Fruit fly (Drosophila melanogaster) Kc167 (cell line): ENCODE data around the gene ppk17.
A peak's percentile ranks its signal among the peaks of the same experiment; 100 is the strongest.

ENCODE experiments used
- Myc ChIP-seq: fragments of >200 bp; optimal IDR thresholded peaks from 2 replicates; lab custom pipeline; 2017; ENCODE audit warnings: missing external identifiers
- Sin3A ChIP-seq: fragments of >200 bp; optimal IDR thresholded peaks from 2 replicates; lab custom pipeline; 2018; ENCODE audit warnings: missing external identifiers
- h ChIP-seq: fragments of >200 bp; optimal IDR thresholded peaks from 3 replicates; lab custom pipeline; 2018; ENCODE audit warnings: missing external identifiers
- insv ChIP-seq: fragments of >200 bp; optimal IDR thresholded peaks from 3 replicates; lab custom pipeline; 2018; ENCODE audit warnings: missing external identifiers
- psq ChIP-seq: fragments of >200 bp; optimal IDR thresholded peaks from 2 replicates; lab custom pipeline; 2017; ENCODE audit warnings: missing external identifiers
- ttk ChIP-seq: sonication (Bioruptor generic); optimal IDR thresholded peaks from 2 replicates; lab custom pipeline; 2017; ENCODE audit warnings: missing external identifiers

ppk17 gene

dm6 chr2L:16731799-16732198 is 28.6 kb downstream of the ppk17 start, which contains the start of gene Prosbeta4:
Gene Prosbeta4 (minus strand): TSS chr2L:16732133.
- TF ChIP-seq Sin3A (lab: Kevin White, UChicago): no peak
- TF ChIP-seq h (lab: Kevin White, UChicago): no peak
- TF ChIP-seq Myc (lab: Kevin White, UChicago): no peak
- no peak for TF ChIP-seq psq (lab: Kevin White, UChicago)
- no peak for TF ChIP-seq insv (lab: Kevin White, UChicago)

- TF ChIP-seq Myc (lab: Kevin White, UChicago) (no peak), h (lab: Kevin White, UChicago) (no peak), Sin3A (lab: Kevin White, UChicago) (no peak), ttk (lab: Kevin White, UChicago) (no peak), insv (lab: Kevin White, UChicago) (no peak), psq (lab: Kevin White, UChicago) (no peak)
These were observed 29.4 kb downstream of the ppk17 start, which contains the start of gene CG17996 for dm6 chr2L:16730939-16731338. Gene CG17996 (minus strand): TSS chr2L:16731039.

- no peak for TF ChIP-seq ttk (lab: Kevin White, UChicago)
- no peak for TF ChIP-seq psq (lab: Kevin White, UChicago)
- TF ChIP-seq Sin3A (lab: Kevin White, UChicago): no peak
- no peak for TF ChIP-seq h (lab: Kevin White, UChicago)
- no peak for TF ChIP-seq Myc (lab: Kevin White, UChicago)
- no peak for TF ChIP-seq insv (lab: Kevin White, UChicago)
These were observed 30.8 kb downstream of the ppk17 start, which contains the start of gene Tsen2 for dm6 chr2L:16729556-16729955. Gene Tsen2 (plus strand): TSS chr2L:16729777.

dm6 chr2L:16727578-16728023 is 32.8 kb downstream of the ppk17 start, which contains the start of gene VhaSFD:
Gene VhaSFD (minus strand): TSS chr2L:16727826.
- TF ChIP-seq h (lab: Kevin White, UChicago) (no peak), psq (lab: Kevin White, UChicago) (peak; percentile 65)

dm6 chr2L:16722596-16722995 is 37.8 kb downstream of the ppk17 start:
- TF ChIP-seq Sin3A (lab: Kevin White, UChicago) (no peak), psq (lab: Kevin White, UChicago) (no peak)

dm6 chr2L:16720707-16721700 is 39.4 kb downstream of the ppk17 start:
- TF ChIP-seq h (lab: Kevin White, UChicago) (no peak), Sin3A (lab: Kevin White, UChicago) (no peak), psq (lab: Kevin White, UChicago) (no peak), insv (lab: Kevin White, UChicago) (no peak), Myc (lab: Kevin White, UChicago) (no peak), ttk (lab: Kevin White, UChicago) (no peak)

dm6 chr2L:16719643-16720515 is 40.5 kb downstream of the ppk17 start, which contains the start of gene Cyt-c-p:
Gene Cyt-c-p (plus strand): TSS chr2L:16719932.
- TF ChIP-seq Myc (lab: Kevin White, UChicago) (no peak), psq (lab: Kevin White, UChicago) (no peak), insv (lab: Kevin White, UChicago) (no peak), ttk (lab: Kevin White, UChicago) (no peak), Sin3A (lab: Kevin White, UChicago) (no peak), h (lab: Kevin White, UChicago) (no peak)

- TF ChIP-seq Sin3A (lab: Kevin White, UChicago): no peak
- no peak for TF ChIP-seq psq (lab: Kevin White, UChicago)
- TF ChIP-seq ttk (lab: Kevin White, UChicago): no peak
- no peak for TF ChIP-seq insv (lab: Kevin White, UChicago)
- no peak for TF ChIP-seq h (lab: Kevin White, UChicago)
These were observed 41.7 kb downstream of the ppk17 start for dm6 chr2L:16718446-16719173.

- TF ChIP-seq Sin3A (lab: Kevin White, UChicago) (no peak), ttk (lab: Kevin White, UChicago) (no peak), psq (lab: Kevin White, UChicago) (no peak), insv (lab: Kevin White, UChicago) (no peak), Myc (lab: Kevin White, UChicago) (no peak), h (lab: Kevin White, UChicago) (no peak)
These were observed 43.6 kb downstream of the ppk17 start for dm6 chr2L:16716771-16717170.
